Fruit fly (Drosophila melanogaster): ENCODE results near the gene CG46434.

DNA sequence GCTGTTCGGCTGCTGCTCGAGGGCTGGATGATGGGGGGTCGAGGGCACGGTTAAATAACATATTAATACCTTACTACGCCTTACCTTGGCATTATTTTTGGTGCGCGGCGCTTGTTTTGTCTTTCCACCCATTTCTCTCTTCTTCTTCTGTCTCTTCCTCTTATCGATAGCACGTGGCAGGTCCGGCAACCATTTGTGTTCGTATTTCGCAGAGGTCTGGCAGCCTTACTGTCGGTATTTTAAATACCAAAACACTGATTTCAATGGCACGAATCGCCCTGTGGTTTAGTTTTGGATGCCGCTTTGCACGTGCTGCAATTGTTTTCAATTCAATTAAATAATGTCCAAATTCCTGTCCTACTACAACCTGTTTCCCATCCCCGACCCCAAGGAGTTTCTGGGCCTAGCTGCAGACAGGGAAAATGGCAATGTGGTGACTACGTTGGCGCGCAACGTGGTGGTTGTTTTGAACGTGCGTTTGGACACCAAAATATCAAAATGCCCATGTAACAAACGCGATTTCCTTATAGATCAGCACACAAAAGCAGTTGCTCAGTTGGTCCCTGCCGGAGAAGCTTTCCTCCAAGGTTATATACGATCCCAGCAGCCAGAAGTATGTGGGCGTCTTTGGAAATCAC, 8.2 kb upstream of the CG46434 start, which contains the start of the genes Ltn1 and CG9300:
- no peak for TF ChIP-seq cnc (optimal IDR thresholded peaks at IDR 0.05)
- TF ChIP-seq Hr96 (GFP tag; optimal IDR thresholded peaks at IDR 0.05): no peak
- no peak for TF ChIP-seq CG1620 (GFP tag; optimal IDR thresholded peaks at IDR 0.05)
- TF ChIP-seq CG5204 (GFP tag; optimal IDR thresholded peaks at IDR 0.05): no peak
- no peak for TF ChIP-seq tj (GFP tag; optimal IDR thresholded peaks at IDR 0.05)
- TF ChIP-seq Clk (GFP tag; optimal IDR thresholded peaks at IDR 0.05): no peak
- TF ChIP-seq kay (GFP tag; ENCODE audit: borderline replicate concordance): no peak
- no peak for TF ChIP-seq CG11617 (GFP tag; optimal IDR thresholded peaks at IDR 0.05)
- no peak for TF ChIP-seq pad (GFP tag; optimal IDR thresholded peaks at IDR 0.05)
- TF ChIP-seq CG12768 (GFP tag; optimal IDR thresholded peaks at IDR 0.05): no peak
- no peak for TF ChIP-seq CG14711 (tag; optimal IDR thresholded peaks at IDR 0.05)
- TF ChIP-seq cic (GFP tag; optimal IDR thresholded peaks at IDR 0.05): no peak
